Fruit fly (Drosophila melanogaster) whole organism: ENCODE data around the gene CG8925.

Experiments used
- CG8478 ChIP-seq: fragments of >200 bp; optimal IDR thresholded peaks from 2 replicates; lab custom pipeline; 2018; ENCODE audit warnings: inconsistent platforms
- Dll ChIP-seq: fragments of >200 bp; optimal IDR thresholded peaks from 2 replicates; lab custom pipeline; 2017
- EcR ChIP-seq, 2 experiments: fragments of >200 bp; optimal IDR thresholded peaks; 2 replicates each; lab custom pipeline; 2017; ENCODE audit warnings: missing biosample characterization in 2 of 2, missing genetic modification characterization in 2 of 2, missing genetic modification reagents in 2 of 2
- pan ChIP-seq: fragments of >200 bp; optimal IDR thresholded peaks from 2 replicates; lab custom pipeline; 2017
- psq ChIP-seq: fragments of >200 bp; optimal IDR thresholded peaks from 2 replicates; lab custom pipeline; 2017
- usp ChIP-seq: fragments of >200 bp; optimal IDR thresholded peaks from 2 replicates; lab custom pipeline; 2017; ENCODE audit warnings: missing biosample characterization, missing genetic modification characterization, mixed read lengths

- TF ChIP-seq psq (lab: Kevin White, UChicago) (no peak), EcR (GFP tag; optimal IDR thresholded peaks at IDR 0.05; lab: Kevin White, UChicago) (no peak), pan (lab: Kevin White, UChicago) (no peak), Dll (no peak), CG8478 (lab: Kevin White, UChicago) (no peak), usp (GFP tag; lab: Kevin White, UChicago) (no peak)
These were observed 57.2 kb downstream of the CG8925 start for dm6 chr3R:16228719-16229704.
